Worm (Caenorhabditis elegans): ENCODE results near the gene R144.3.
"Not testable (repeated sequence)": the region's sequence is repeated elsewhere in the genome, so short reads cannot be mapped to it uniquely, and the experiment has no call there.

DNA sequence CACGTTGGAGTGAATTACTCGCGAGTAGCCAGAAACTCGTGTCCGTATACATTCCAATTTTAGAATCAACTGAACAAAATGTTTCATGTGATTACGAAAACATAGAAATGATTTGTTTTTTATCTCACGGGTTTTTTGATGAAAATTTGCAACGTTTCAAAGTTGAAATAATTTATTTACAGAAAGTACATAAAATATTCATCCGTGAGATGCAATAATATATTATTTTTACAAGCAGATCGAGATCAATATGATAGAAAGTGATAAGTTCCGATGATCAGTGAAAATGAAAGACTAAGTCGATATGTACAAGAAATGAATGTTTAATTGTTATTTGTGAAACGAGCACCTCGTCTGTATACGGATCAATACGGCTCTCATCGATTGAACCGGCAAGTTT lies 41.4 kb upstream of the R144.3 start, which contains the start of gene C27F2.6:
- TF ChIP-seq scrt-1 (GFP tag; IDR thresholded peaks at IDR 0.05); flt-1 (GFP tag; IDR thresholded peaks at IDR 0.05); F13C5.2 (tag; optimal IDR thresholded peaks at IDR 0.05): not testable (repeated sequence)
